Fruit fly (Drosophila melanogaster): ENCODE data around the gene Cpr62Bc.

DNA sequence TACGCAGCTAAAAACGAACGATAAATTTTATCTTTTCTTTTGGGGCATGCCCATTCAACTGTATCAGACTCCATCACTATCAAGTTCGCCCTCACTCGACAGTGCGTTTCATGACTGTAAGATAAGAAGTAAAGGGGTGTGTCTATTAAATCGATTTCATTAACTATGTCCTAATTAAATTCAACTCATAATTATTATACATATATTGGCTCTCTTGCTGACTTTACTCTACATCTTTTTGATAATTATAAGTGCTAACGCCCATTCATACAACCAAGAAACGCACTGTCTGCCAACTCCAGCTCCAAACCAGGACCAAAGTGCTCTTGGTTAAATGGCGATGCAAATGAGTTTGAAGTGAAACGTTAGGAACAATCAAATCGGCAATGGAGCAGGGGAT lies 27.0 kb upstream of the Cpr62Bc start:
- TF ChIP-seq D1 (tag; optimal IDR thresholded peaks at IDR 0.05) (no peak), CG17806 (tag; optimal IDR thresholded peaks at IDR 0.05) (peak; percentile 26), Ets98B (GFP tag; IDR thresholded peaks at IDR 0.05) (peak; percentile 66), CG4496 (GFP tag; IDR thresholded peaks at IDR 0.05) (peak; percentile 67; the same call in 2 of the 3 replicates), CG8159 (tag; optimal IDR thresholded peaks at IDR 0.05) (no peak), EcR (GFP tag; optimal IDR thresholded peaks at IDR 0.05) (no peak)

Data from whole organism, pupa.